Worm (Caenorhabditis elegans) whole organism, L2 larva: ENCODE data around the gene F38B7.17.

Experiments
- alr-1 ChIP-seq: fragments of 150-350 bp; optimal IDR thresholded peaks from 2 replicates; lab custom pipeline; 2014; ENCODE audit warnings: missing biosample characterization, missing genetic modification characterization
- ceh-82 ChIP-seq: fragments of 150-350 bp; optimal IDR thresholded peaks from 2 replicates; lab custom pipeline; 2014; ENCODE audit warnings: missing biosample characterization, missing genetic modification characterization
- lin-11 ChIP-seq: fragments of 150-350 bp; sonication (generic microtip); optimal IDR thresholded peaks from 2 replicates; lab custom pipeline; 2014; ENCODE audit warnings: missing biosample characterization, missing genetic modification characterization, inconsistent platforms, mixed read lengths
- lin-39 ChIP-seq: fragments of 150-350 bp; optimal IDR thresholded peaks from 2 replicates; lab custom pipeline; 2014; ENCODE audit warnings: missing biosample characterization, missing genetic modification reagents, missing genetic modification characterization
- mdl-1 ChIP-seq, 2 experiments: fragments of 150-350 bp in 1 of 2; sonication (generic microtip) in 1 of 2; optimal IDR thresholded peaks; 2 replicates each; lab custom pipeline; 2017; ENCODE audit warnings: missing biosample characterization in 2 of 2, missing genetic modification characterization in 2 of 2
- nhr-11 ChIP-seq: fragments of 150-350 bp; optimal IDR thresholded peaks from 2 replicates; lab custom pipeline; 2014; ENCODE audit warnings: missing biosample characterization, missing genetic modification characterization
- nhr-12 ChIP-seq: fragments of 150-350 bp; optimal IDR thresholded peaks from 2 replicates; lab custom pipeline; 2014; ENCODE audit warnings: missing biosample characterization, missing genetic modification characterization
- skn-1 ChIP-seq: sonication (generic microtip); optimal IDR thresholded peaks from 2 replicates; lab custom pipeline; 2017; ENCODE audit warnings: missing biosample characterization, missing genetic modification characterization
- unc-55 ChIP-seq: fragments of 150-350 bp; sonication (generic microtip); optimal IDR thresholded peaks from 3 replicates; lab custom pipeline; 2014; ENCODE audit warnings: missing biosample characterization, missing genetic modification reagents, missing genetic modification characterization
- unc-62 ChIP-seq: fragments of 150-350 bp; optimal IDR thresholded peaks from 2 replicates; lab custom pipeline; 2014; ENCODE audit warnings: missing biosample characterization, missing genetic modification reagents, missing genetic modification characterization

- TF ChIP-seq nhr-12 (tag; lab: Kevin White, UChicago) (no peak), alr-1 (tag; lab: Kevin White, UChicago) (no peak), skn-1 (tag; lab: Kevin White, UChicago) (no peak), mdl-1 (tag; optimal IDR thresholded peaks at IDR 0.05; lab: Kevin White, UChicago) (no peak), nhr-11 (tag; lab: Kevin White, UChicago) (no peak), ceh-82 (tag; lab: Kevin White, UChicago) (no peak), lin-39 (tag; lab: Kevin White, UChicago) (no peak), unc-62 (GFP tag; lab: Kevin White, UChicago) (no peak), unc-55 (GFP tag; lab: Kevin White, UChicago) (no peak), lin-11 (tag; lab: Kevin White, UChicago) (no peak)
These were observed 15.8 kb upstream of the F38B7.17 start, which contains the start of gene srx-87 for ce11 chrV:11564573-11564972.
